Worm (Caenorhabditis elegans): ENCODE results near the gene his-38.

DNA sequence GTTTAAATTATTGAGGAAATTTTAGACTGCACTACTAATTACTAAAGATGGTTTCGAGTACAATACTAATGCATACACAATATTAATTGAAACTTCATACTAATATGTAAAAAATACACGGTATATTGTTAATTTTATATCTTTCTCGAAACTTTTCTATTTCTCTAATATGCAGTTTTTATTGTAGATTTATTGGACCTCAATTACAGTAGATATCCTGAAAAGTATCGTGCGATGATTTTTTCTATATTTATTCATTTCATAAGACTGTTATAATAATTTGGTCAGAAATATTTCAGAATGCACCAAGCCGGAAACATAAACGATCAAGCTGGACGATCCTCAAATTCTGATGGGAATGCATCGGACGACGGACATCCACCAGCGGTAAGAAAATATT lies 34.1 kb upstream of the his-38 start, which contains the start of gene C07D8.5:
- TF ChIP-seq blmp-1 (tag; optimal IDR thresholded peaks at IDR 0.05; ENCODE audit: insufficient read depth) (no peak), snpc-4 (tag; optimal IDR thresholded peaks at IDR 0.05) (no peak), mdl-1 (tag; optimal IDR thresholded peaks at IDR 0.05) (no peak)

Data from whole organism, L2 larva.